Worm (Caenorhabditis elegans) whole organism, L4 larva: ENCODE results near the gene rpb-2.

Experiments
- F10B5.3 ChIP-seq: sonication (generic microtip); optimal IDR thresholded peaks from 2 replicates; lab custom pipeline; 2016; ENCODE audit warnings: mild to moderate bottlenecking, missing genetic modification characterization, missing compliant biosample characterization
- F49E8.2 ChIP-seq: sonication (generic microtip); optimal IDR thresholded peaks from 2 replicates; lab custom pipeline; 2016; ENCODE audit warnings: missing compliant biosample characterization, mild to moderate bottlenecking, missing genetic modification characterization, borderline replicate concordance
- T26A8.4 ChIP-seq: fragments of 200-800 bp; sonication (Bioruptor generic); IDR thresholded peaks from 2 replicates; pipeline ENCODE4 v1.3.6; 2022; ENCODE audit warnings: missing genetic modification characterization, missing compliant biosample characterization
- Y105C5A.15 ChIP-seq: fragments of 200-800 bp; sonication (Bioruptor generic); IDR thresholded peaks from 2 replicates; pipeline ENCODE4 v1.3.6; 2022; ENCODE audit warnings: missing genetic modification characterization, missing compliant biosample characterization
- Y48G9A.11 ChIP-seq: fragments of 200-800 bp; sonication (Bioruptor generic); IDR thresholded peaks from 2 replicates; pipeline ENCODE4 v1.3.6; 2022; ENCODE audit warnings: missing genetic modification reagents, missing genetic modification characterization, missing compliant biosample characterization
- ZK337.2 ChIP-seq: fragments of 200-800 bp; sonication (Bioruptor generic); IDR thresholded peaks from 2 replicates; pipeline ENCODE4 v1.3.6; 2022; ENCODE audit warnings: missing genetic modification reagents, missing genetic modification characterization, missing compliant biosample characterization
- aha-1 ChIP-seq: fragments of 150-350 bp; peaks from one replicate; lab custom pipeline; 2014; ENCODE audit warnings: missing biosample characterization, missing genetic modification characterization
- ceh-44 ChIP-seq: fragments of 200-800 bp; sonication (Bioruptor generic); IDR thresholded peaks from 2 replicates; pipeline ENCODE4 v1.3.6; 2022; ENCODE audit warnings: missing genetic modification reagents, missing genetic modification characterization, missing compliant biosample characterization
- daf-16 ChIP-seq, 3 experiments: sonication (generic microtip); optimal IDR thresholded peaks; 2 replicates each; lab custom pipeline; 2016 to 2017; ENCODE audit warnings: missing genetic modification characterization in 3 of 3, missing genetic modification reagents in 3 of 3, mild to moderate bottlenecking in 2 of 3, missing compliant biosample characterization in 2 of 3, missing biosample characterization in 1 of 3, moderate library complexity in 1 of 3
- dmd-6 ChIP-seq: fragments of 200-800 bp; sonication (Bioruptor generic); IDR thresholded peaks from 2 replicates; pipeline ENCODE4 v1.3.6; 2022; ENCODE audit warnings: missing genetic modification reagents, missing genetic modification characterization, missing compliant biosample characterization
- dmd-9 ChIP-seq: fragments of 200-800 bp; sonication (Bioruptor generic); IDR thresholded peaks from 2 replicates; pipeline ENCODE4 v1.3.6; 2022; ENCODE audit warnings: missing genetic modification reagents, missing genetic modification characterization, missing compliant biosample characterization
- dpl-1 ChIP-seq: fragments of 150-350 bp; optimal IDR thresholded peaks from 2 replicates; lab custom pipeline; 2014; ENCODE audit warnings: missing biosample characterization, missing genetic modification reagents, missing genetic modification characterization
- dve-1 ChIP-seq: sonication (generic microtip); optimal IDR thresholded peaks from 2 replicates; lab custom pipeline; 2017; ENCODE audit warnings: antibody characterized with exemption, mild to moderate bottlenecking, missing genetic modification characterization, missing compliant biosample characterization; ENCODE audit not compliant: insufficient read depth
- egl-27 ChIP-seq: sonication (generic microtip); optimal IDR thresholded peaks from 3 replicates; lab custom pipeline; 2017; ENCODE audit warnings: missing biosample characterization, missing genetic modification reagents, missing genetic modification characterization
- gei-8 ChIP-seq: fragments of 200-800 bp; sonication (Bioruptor generic); optimal IDR thresholded peaks from 2 replicates; lab custom pipeline; 2018; ENCODE audit warnings: mild to moderate bottlenecking, missing genetic modification characterization, missing compliant biosample characterization
- hif-1 ChIP-seq, 2 experiments: sonication (generic microtip); optimal IDR thresholded peaks; 2 replicates each; lab custom pipeline; 2016 to 2017; ENCODE audit warnings: missing compliant biosample characterization in 2 of 2, missing genetic modification characterization in 2 of 2, missing genetic modification reagents in 2 of 2, missing genotype in 2 of 2, mild to moderate bottlenecking in 1 of 2
- hlh-11 ChIP-seq: fragments of 200-800 bp; sonication (Bioruptor generic); optimal IDR thresholded peaks from 2 replicates; lab custom pipeline; 2018; ENCODE audit warnings: mild to moderate bottlenecking, missing genetic modification characterization, missing compliant biosample characterization
- lim-7 ChIP-seq: fragments of 200-800 bp; sonication (Bioruptor generic); IDR thresholded peaks from 2 replicates; pipeline ENCODE4 v1.3.6; 2022; ENCODE audit warnings: missing genetic modification characterization, missing compliant biosample characterization
- lin-1 ChIP-seq: fragments of 200-800 bp; sonication (Bioruptor generic); IDR thresholded peaks from 2 replicates; pipeline ENCODE4 v1.3.6; 2022; ENCODE audit warnings: missing genetic modification reagents, missing genetic modification characterization, missing compliant biosample characterization
- lin-13 ChIP-seq: fragments of 150-350 bp; optimal IDR thresholded peaks from 2 replicates; lab custom pipeline; 2014; ENCODE audit warnings: missing biosample characterization, missing genetic modification reagents, missing genetic modification characterization
- lin-15B ChIP-seq: fragments of 150-350 bp; sonication (generic microtip); optimal IDR thresholded peaks from 3 replicates; lab custom pipeline; 2014; ENCODE audit warnings: missing biosample characterization, missing genetic modification characterization
- lin-38 ChIP-seq: fragments of 200-800 bp; sonication (Bioruptor generic); IDR thresholded peaks from 2 replicates; pipeline ENCODE4 v1.3.6; 2022; ENCODE audit warnings: missing genetic modification reagents, missing genetic modification characterization, missing compliant biosample characterization
- lir-3 ChIP-seq: sonication (generic microtip); optimal IDR thresholded peaks from 2 replicates; lab custom pipeline; 2016; ENCODE audit warnings: mild to moderate bottlenecking, missing genetic modification characterization, missing compliant biosample characterization
- lsy-2 ChIP-seq, 2 experiments: fragments of 150-350 bp in 1 of 2; sonication (generic microtip) in 1 of 2; optimal IDR thresholded peaks; 2 replicates each; lab custom pipeline; 2014 to 2017; ENCODE audit warnings: missing biosample characterization in 2 of 2, missing genetic modification characterization in 2 of 2
- madf-5 ChIP-seq, 2 experiments: fragments of 200-800 bp; sonication (Bioruptor generic); IDR thresholded peaks; 2 replicates each; pipeline ENCODE4 v1.3.6; 2022; ENCODE audit warnings: missing compliant biosample characterization in 2 of 2, missing genetic modification characterization in 2 of 2
- mep-1 ChIP-seq: fragments of 150-350 bp; sonication (generic microtip); optimal IDR thresholded peaks from 3 replicates; lab custom pipeline; 2014; ENCODE audit warnings: missing biosample characterization, missing genetic modification characterization
- mes-2 ChIP-seq: sonication (generic microtip); optimal IDR thresholded peaks from 2 replicates; lab custom pipeline; 2016; ENCODE audit warnings: missing genotype, mild to moderate bottlenecking, missing genetic modification characterization, missing compliant biosample characterization; ENCODE audit not compliant: poor library complexity, severe bottlenecking
- mxl-2 ChIP-seq: fragments of 200-800 bp; sonication (Bioruptor generic); conservative IDR thresholded peaks from 2 replicates; pipeline ENCODE4 v1.3.6; 2022; ENCODE audit warnings: missing genetic modification reagents, missing genetic modification characterization, missing compliant biosample characterization
- nhr-102 ChIP-seq: sonication (generic microtip); optimal IDR thresholded peaks from 2 replicates; lab custom pipeline; 2016; ENCODE audit warnings: mild to moderate bottlenecking, missing genetic modification characterization, moderate library complexity, missing compliant biosample characterization
- nhr-28 ChIP-seq: fragments of 150-350 bp; optimal IDR thresholded peaks from 2 replicates; lab custom pipeline; 2014; ENCODE audit warnings: missing biosample characterization, missing genetic modification characterization
- nhr-42 ChIP-seq: fragments of 200-800 bp; sonication (Bioruptor generic); IDR thresholded peaks from 2 replicates; pipeline ENCODE4 v1.3.6; 2022; ENCODE audit warnings: missing genetic modification characterization, missing compliant biosample characterization
- pha-4 ChIP-seq, 2 experiments: fragments of 150-350 bp in 1 of 2; fragments of 200-800 bp in 1 of 2; sonication (Bioruptor generic) in 1 of 2; IDR thresholded peaks in 1 of 2; optimal IDR thresholded peaks in 1 of 2; 2 replicates each; pipeline versions ENCODE4 v1.3.6 to Lab custom; 2014 to 2022; ENCODE audit warnings: missing genetic modification characterization in 2 of 2, missing genetic modification reagents in 2 of 2, missing biosample characterization in 1 of 2, missing compliant biosample characterization in 1 of 2
- rbr-2 ChIP-seq: sonication (generic microtip); optimal IDR thresholded peaks from 2 replicates; lab custom pipeline; 2016; ENCODE audit warnings: missing genotype, missing genetic modification characterization, missing compliant biosample characterization
- sdz-12 ChIP-seq: fragments of 200-800 bp; sonication (Bioruptor generic); optimal IDR thresholded peaks from 2 replicates; lab custom pipeline; 2018; ENCODE audit warnings: mild to moderate bottlenecking, missing genetic modification characterization, missing compliant biosample characterization
- snpc-1.2 ChIP-seq: fragments of 200-800 bp; sonication (Bioruptor generic); IDR thresholded peaks from 2 replicates; pipeline ENCODE4 v1.3.6; 2022; ENCODE audit warnings: missing genetic modification reagents, missing genetic modification characterization, missing compliant biosample characterization
- spr-1 ChIP-seq: sonication (generic microtip); optimal IDR thresholded peaks from 2 replicates; lab custom pipeline; 2016; ENCODE audit warnings: mild to moderate bottlenecking, missing genetic modification characterization, missing compliant biosample characterization
- unc-130 ChIP-seq: sonication (generic microtip); optimal IDR thresholded peaks from 2 replicates; lab custom pipeline; 2016; ENCODE audit warnings: missing genetic modification reagents, missing genetic modification characterization, missing compliant biosample characterization

rpb-2 gene

ce11 chrIII:4909938-4910337 is 29.4 kb upstream of the rpb-2 start, which contains the start of gene F26F4.12 (continued):
- TF ChIP-seq T26A8.4 (GFP tag; lab: Robert Waterston, UW) (no peak), lin-13 (GFP tag; lab: Kevin White, UChicago) (no peak), nhr-102 (tag; lab: Kevin White, UChicago) (no peak), spr-1 (tag; lab: Kevin White, UChicago) (no peak), ceh-44 (no peak)

- TF ChIP-seq gei-8 (GFP tag; lab: Kevin White, UChicago) = no peak
- no peak for TF ChIP-seq hlh-11
- no peak for TF ChIP-seq Y105C5A.15 (GFP tag; lab: Robert Waterston, UW)
- TF ChIP-seq lin-15B = no peak
- no peak for TF ChIP-seq nhr-42 (GFP tag; lab: Robert Waterston, UW)
- no peak for TF ChIP-seq lsy-2 (tag; optimal IDR thresholded peaks at IDR 0.05; lab: Kevin White, UChicago)
- no peak for TF ChIP-seq lin-38
- no peak for TF ChIP-seq pha-4 (GFP tag; IDR thresholded peaks at IDR 0.05; lab: Robert Waterston, UW)
- no peak for TF ChIP-seq pha-4 (tag; optimal IDR thresholded peaks at IDR 0.05; lab: Kevin White, UChicago)
- no peak for TF ChIP-seq sdz-12
- TF ChIP-seq dve-1 (tag; lab: Kevin White, UChicago) = no peak
- no peak for TF ChIP-seq F10B5.3 (tag; lab: Kevin White, UChicago)
- TF ChIP-seq snpc-1.2 (GFP tag; lab: Robert Waterston, UW) = no peak
- no peak for TF ChIP-seq lir-3
- TF ChIP-seq mes-2 = no peak
- TF ChIP-seq, all 104 proteins: peak for 0
Measured at ce11 chrIII:4910956-4911355, 28.4 kb upstream of the rpb-2 start, which contains the start of gene F26F4.2. Gene F26F4.2, plus strand, starts transcription at chrIII:4911256.

- TF ChIP-seq dpl-1 (GFP tag; lab: Kevin White, UChicago) = peak; percentile 78
- peak; percentile 8 for TF ChIP-seq nhr-28 (tag; lab: Kevin White, UChicago)
- 0 out of 2 replicates have a peak, but pooled peaks have one; percentile 37 for TF ChIP-seq dmd-9 (GFP tag; lab: Robert Waterston, UW)
- peak; percentile 44 for TF ChIP-seq dve-1 (tag; lab: Kevin White, UChicago)
- no peak for TF ChIP-seq lim-7 (GFP tag; lab: Robert Waterston, UW)
- no peak for TF ChIP-seq madf-5 (GFP tag; IDR thresholded peaks at IDR 0.05; lab: Robert Waterston, UW)
- no peak for TF ChIP-seq egl-27 (tag; lab: Kevin White, UChicago)
- peak; percentile 32 for TF ChIP-seq rbr-2 (tag; lab: Kevin White, UChicago)
- TF ChIP-seq lsy-2 (tag; optimal IDR thresholded peaks at IDR 0.05; lab: Kevin White, UChicago) = peak in 1 of 2 experiments; percentile 74
- TF ChIP-seq mxl-2 (GFP tag; lab: Robert Waterston, UW) = no peak
- TF ChIP-seq ZK337.2 (GFP tag; lab: Robert Waterston, UW) = peak; percentile 73
- TF ChIP-seq F49E8.2 = peak; percentile 4
- TF ChIP-seq Y48G9A.11 = 0 out of 2 replicates have a peak, but pooled peaks have one; percentile 15
- TF ChIP-seq dmd-6 (GFP tag; lab: Robert Waterston, UW) = peak; percentile 19; the same call in 1 of the 2 replicates
- peak; percentile 3 for TF ChIP-seq hlh-11
- peak; percentile 86 for TF ChIP-seq unc-130 (GFP tag; lab: Kevin White, UChicago)
- peak in 1 of 2 experiments; percentile 70 for TF ChIP-seq hif-1 (tag; optimal IDR thresholded peaks at IDR 0.05; lab: Kevin White, UChicago)
- TF ChIP-seq lin-1 = no peak
- TF ChIP-seq mes-2 = peak; percentile 97
- TF ChIP-seq mep-1 (tag; lab: Kevin White, UChicago) = peak; percentile 38
- TF ChIP-seq daf-16 (GFP tag; optimal IDR thresholded peaks at IDR 0.05; lab: Kevin White, UChicago) = no peak
- TF ChIP-seq daf-16 (tag; optimal IDR thresholded peaks at IDR 0.05; lab: Kevin White, UChicago) = peak; percentile 33
- TF ChIP-seq aha-1 (tag; lab: Kevin White, UChicago) = peak; percentile 86
Measured at ce11 chrIII:4912317-4912716, 27.1 kb upstream of the rpb-2 start, which contains the start of the genes F26F4.9 and cee-1. Gene F26F4.9, minus strand, starts transcription at chrIII:4912521. Gene cee-1, plus strand, starts transcription at chrIII:4912699.
